Worm (Caenorhabditis elegans) whole organism, early embryonic: ENCODE results near the gene srb-12.

Experiments used
- F13C5.2 ChIP-seq: sonication (generic microtip); optimal IDR thresholded peaks from 2 replicates; lab custom pipeline; 2017; ENCODE audit warnings: mild to moderate bottlenecking, missing genetic modification characterization, inconsistent platforms, missing compliant biosample characterization
- ama-1 ChIP-seq: fragments of 150-350 bp; optimal IDR thresholded peaks from 2 replicates; lab custom pipeline; 2014
- ceh-13 ChIP-seq: fragments of 200-800 bp; sonication (Bioruptor generic); optimal IDR thresholded peaks from 2 replicates; lab custom pipeline; 2018; ENCODE audit warnings: mild to moderate bottlenecking, missing genetic modification characterization, missing compliant biosample characterization
- hmbx-1 ChIP-seq: sonication (generic microtip); optimal IDR thresholded peaks from 2 replicates; lab custom pipeline; 2016; ENCODE audit warnings: mild to moderate bottlenecking, missing genetic modification characterization, missing compliant biosample characterization
- pes-1 ChIP-seq: fragments of 200-800 bp; sonication (Bioruptor generic); IDR thresholded peaks from 2 replicates; pipeline ENCODE4 v1.3.6; 2022; ENCODE audit warnings: missing genetic modification reagents, missing genetic modification characterization, missing compliant biosample characterization
- scrt-1 ChIP-seq: fragments of 200-800 bp; sonication (Bioruptor generic); IDR thresholded peaks from 2 replicates; pipeline ENCODE4 v1.3.6; 2022; ENCODE audit warnings: missing genetic modification characterization, missing compliant biosample characterization

ce11 chrII:5200987-5201582, 46.6 kb upstream of the srb-12 start:
- no peak for TF ChIP-seq ama-1 (lab: Kevin White, UChicago)
- TF ChIP-seq ceh-13 = no peak
- TF ChIP-seq pes-1 = no peak
- no peak for TF ChIP-seq hmbx-1 (tag; lab: Kevin White, UChicago)
- TF ChIP-seq F13C5.2 (tag; lab: Kevin White, UChicago) = no peak
- TF ChIP-seq scrt-1 (GFP tag; lab: Robert Waterston, UW) = no peak
